Fruit fly (Drosophila melanogaster) whole organism, embryonic: ENCODE measurements around the gene CG18180.

Experiments used
- Atf3 ChIP-seq: fragments of 200-800 bp; sonication (Bioruptor generic); optimal IDR thresholded peaks from 3 replicates; lab custom pipeline; 2016; ENCODE audit warnings: missing biosample characterization, missing genetic modification characterization
- sna ChIP-seq: fragments of 200-800 bp; sonication (Bioruptor generic); IDR thresholded peaks from 2 replicates; pipeline ENCODE4 v1.3.6; 2022; ENCODE audit warnings: missing biosample characterization, missing genetic modification characterization; ENCODE audit not compliant: partially characterized antibody

- TF ChIP-seq sna (GFP tag; lab: Robert Waterston, UW) (no peak), Atf3 (GFP tag; lab: Kevin White, UChicago) (no peak)
Observed at dm6 chr3L:9689809-9690208, 49.0 kb downstream of the CG18180 start.
